Worm (Caenorhabditis elegans) whole organism, L3 larva: ENCODE measurements around the gene lrr-1.

Experiments used
- ama-1 ChIP-seq: fragments of 150-350 bp; optimal IDR thresholded peaks from 2 replicates; lab custom pipeline; 2018
- nhr-11 ChIP-seq: fragments of 150-350 bp; optimal IDR thresholded peaks from 2 replicates; lab custom pipeline; 2014; ENCODE audit warnings: missing biosample characterization, missing genetic modification characterization
- pqm-1 ChIP-seq: fragments of 150-350 bp; optimal IDR thresholded peaks from 2 replicates; lab custom pipeline; 2017; ENCODE audit warnings: missing biosample characterization, missing genetic modification characterization, inconsistent platforms
- snpc-4 ChIP-seq: fragments of 150-350 bp; optimal IDR thresholded peaks from 2 replicates; lab custom pipeline; 2014; ENCODE audit warnings: missing biosample characterization, missing genetic modification characterization

ce11 chrII:4987257-4987656 is 49.0 kb downstream of the lrr-1 start:
- TF ChIP-seq ama-1 (no peak), snpc-4 (tag; lab: Kevin White, UChicago) (no peak), pqm-1 (tag; lab: Kevin White, UChicago) (no peak), nhr-11 (no peak)
